Fruit fly (Drosophila melanogaster): ENCODE results near the gene SmB.

The SmB gene

DNA sequence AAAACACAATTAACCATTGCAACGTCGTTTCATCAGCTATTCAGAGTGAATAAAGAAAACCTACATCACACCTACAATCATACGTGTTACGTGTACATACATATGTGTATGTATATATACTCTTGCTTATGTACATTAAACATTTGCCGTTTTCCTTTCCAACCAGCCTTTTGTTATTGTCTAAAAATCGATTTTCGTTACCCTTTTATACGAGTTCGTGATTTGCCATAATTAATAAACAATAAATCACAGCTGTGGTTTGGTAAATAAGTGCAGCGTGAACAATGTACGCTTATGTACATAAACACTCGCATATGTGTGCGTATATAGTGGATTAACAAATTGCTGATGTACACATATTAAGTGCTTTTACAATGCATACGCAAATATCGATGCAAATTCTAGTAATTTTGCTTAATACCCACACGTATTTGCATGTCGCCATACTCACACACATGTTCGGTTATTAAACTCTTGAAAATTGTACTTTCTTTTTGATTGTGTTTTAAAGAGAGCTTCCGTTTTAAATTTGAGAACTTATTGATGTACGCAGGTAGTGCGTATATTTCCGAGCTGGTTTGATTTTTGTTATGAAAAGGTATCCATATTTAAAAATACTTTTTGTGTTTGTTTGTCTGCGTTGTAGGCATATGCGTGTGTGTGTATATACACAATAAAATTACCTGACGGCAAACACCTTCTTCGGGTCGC lies 29.4 kb downstream of the SmB start (continued):
- TF ChIP-seq CG13296 (GFP tag; optimal IDR thresholded peaks at IDR 0.05) (peak; percentile 60), chn (GFP tag; optimal IDR thresholded peaks at IDR 0.05) (no peak), CG6791 (GFP tag; IDR thresholded peaks at IDR 0.05; ENCODE audit: partially characterized antibody) (no peak), CG8281 (tag; optimal IDR thresholded peaks at IDR 0.05) (no peak), sisA (GFP tag; IDR thresholded peaks at IDR 0.05) (no peak), inv (GFP tag; IDR thresholded peaks at IDR 0.05; ENCODE audit: partially characterized antibody) (no peak), Sox100B (GFP tag; optimal IDR thresholded peaks at IDR 0.05) (peak; percentile 6), Xrp1 (GFP tag; IDR thresholded peaks at IDR 0.05) (0 out of 2 replicates have a peak, but pooled peaks have one; percentile 6), lola (GFP tag; optimal IDR thresholded peaks at IDR 0.05) (peak in 1 of 3 experiments; percentile 2), CG7987 (GFP tag; optimal IDR thresholded peaks at IDR 0.05) (peak; percentile 61), Rx (GFP tag; IDR thresholded peaks at IDR 0.05) (no peak), Awh (GFP tag; IDR thresholded peaks at IDR 0.05) (no peak), nerfin-1 (tag; optimal IDR thresholded peaks at IDR 0.05) (no peak), eve (GFP tag; optimal IDR thresholded peaks at IDR 0.05) (peak in 1 of 2 experiments; percentile 91), Scr (GFP tag; IDR thresholded peaks at IDR 0.05; ENCODE audit: partially characterized antibody) (no peak), CG13424 (tag; optimal IDR thresholded peaks at IDR 0.05) (no peak), HHEX (GFP tag; optimal IDR thresholded peaks at IDR 0.05) (no peak), fd3F (GFP tag; optimal IDR thresholded peaks at IDR 0.05) (no peak), ap (GFP tag; IDR thresholded peaks at IDR 0.05) (no peak), tgo (GFP tag; IDR thresholded peaks at IDR 0.05) (no peak), CG2199 (GFP tag; IDR thresholded peaks at IDR 0.05) (no peak), cas (GFP tag; IDR thresholded peaks at IDR 0.05) (no peak), Dfd (GFP tag; optimal IDR thresholded peaks at IDR 0.05) (no peak), tup (GFP tag; optimal IDR thresholded peaks at IDR 0.05) (no peak), CG3847 (GFP tag; IDR thresholded peaks at IDR 0.05) (no peak), sens (GFP tag) (peak; percentile 80), CG34376 (GFP tag; optimal IDR thresholded peaks at IDR 0.05) (peak; percentile 60), pros (GFP tag; optimal IDR thresholded peaks at IDR 0.05) (no peak), CG4617 (GFP tag; optimal IDR thresholded peaks at IDR 0.05; ENCODE audit: borderline replicate concordance) (peak; percentile 17), Mad (GFP tag; optimal IDR thresholded peaks at IDR 0.05) (no peak), CG11456 (GFP tag; IDR thresholded peaks at IDR 0.05) (no peak), Med (GFP tag) (peak; percentile 70), slp2 (GFP tag; optimal IDR thresholded peaks at IDR 0.05) (no peak), Lhr (GFP tag; optimal IDR thresholded peaks at IDR 0.05) (no peak), Adf1 (GFP tag; IDR thresholded peaks at IDR 0.05) (no peak), Lpt (GFP tag; optimal IDR thresholded peaks at IDR 0.05) (no peak), Fer1 (GFP tag; optimal IDR thresholded peaks at IDR 0.05) (peak; percentile 49), CG3726 (GFP tag; IDR thresholded peaks at IDR 0.05) (no peak), Hand (GFP tag; optimal IDR thresholded peaks at IDR 0.05) (no peak), CG16813 (GFP tag; IDR thresholded peaks at IDR 0.05; ENCODE audit: partially characterized antibody) (no peak), MTF-1 (GFP tag; optimal IDR thresholded peaks at IDR 0.05; ENCODE audit: borderline replicate concordance) (no peak), gcm (GFP tag; optimal IDR thresholded peaks at IDR 0.05) (no peak), kni (GFP tag; optimal IDR thresholded peaks at IDR 0.05) (peak; percentile 37), caup (GFP tag; optimal IDR thresholded peaks at IDR 0.05; ENCODE audit: severe bottlenecking) (no peak), gro (GFP tag; optimal IDR thresholded peaks at IDR 0.05) (peak; percentile 0), sr (GFP tag; IDR thresholded peaks at IDR 0.05) (no peak), Atf6 (GFP tag; IDR thresholded peaks at IDR 0.05) (no peak), CG5180 (GFP tag; optimal IDR thresholded peaks at IDR 0.05) (no peak), CG8924 (tag; optimal IDR thresholded peaks at IDR 0.05) (peak; percentile 12)
